Worm (Caenorhabditis elegans) whole organism, L4 larva: ENCODE data around the gene bath-36.

Experiments
- aha-1 ChIP-seq: fragments of 150-350 bp; peaks from one replicate; lab custom pipeline; 2014; ENCODE audit warnings: missing biosample characterization, missing genetic modification characterization
- aly-2 ChIP-seq: sonication (generic microtip); optimal IDR thresholded peaks from 2 replicates; lab custom pipeline; 2018; ENCODE audit warnings: missing biosample characterization, missing genetic modification characterization
- daf-19 ChIP-seq: fragments of 200-800 bp; sonication (Bioruptor generic); conservative IDR thresholded peaks from 2 replicates; pipeline ENCODE4 v1.3.6; 2022; ENCODE audit warnings: missing genetic modification characterization, missing compliant biosample characterization
- daf-8 ChIP-seq: fragments of 200-800 bp; sonication (Bioruptor generic); IDR thresholded peaks from 2 replicates; pipeline ENCODE4 v1.3.6; 2022; ENCODE audit warnings: missing genetic modification characterization, missing compliant biosample characterization
- egl-27 ChIP-seq: sonication (generic microtip); optimal IDR thresholded peaks from 3 replicates; lab custom pipeline; 2017; ENCODE audit warnings: missing biosample characterization, missing genetic modification reagents, missing genetic modification characterization
- lin-39 ChIP-seq: fragments of 150-350 bp; optimal IDR thresholded peaks from 2 replicates; lab custom pipeline; 2014; ENCODE audit warnings: missing biosample characterization, missing genetic modification reagents, missing genetic modification characterization
- nhr-10 ChIP-seq: fragments of 150-350 bp; optimal IDR thresholded peaks from 2 replicates; lab custom pipeline; 2014; ENCODE audit warnings: missing biosample characterization, missing genetic modification characterization
- nhr-237 ChIP-seq: sonication (generic microtip); optimal IDR thresholded peaks from 2 replicates; lab custom pipeline; 2017; ENCODE audit warnings: missing biosample characterization, missing genetic modification characterization
- nhr-28 ChIP-seq: fragments of 150-350 bp; optimal IDR thresholded peaks from 2 replicates; lab custom pipeline; 2014; ENCODE audit warnings: missing biosample characterization, missing genetic modification characterization
- nhr-76 ChIP-seq: fragments of 150-350 bp; optimal IDR thresholded peaks from 2 replicates; lab custom pipeline; 2014; ENCODE audit warnings: missing biosample characterization, missing genetic modification characterization
- nhr-77 ChIP-seq: fragments of 150-350 bp; optimal IDR thresholded peaks from 2 replicates; lab custom pipeline; 2014; ENCODE audit warnings: missing biosample characterization, missing genetic modification characterization
- snpc-4 ChIP-seq: fragments of 150-350 bp; optimal IDR thresholded peaks from 2 replicates; lab custom pipeline; 2014; ENCODE audit warnings: missing biosample characterization, missing genetic modification characterization
- spr-1 ChIP-seq: sonication (generic microtip); optimal IDR thresholded peaks from 2 replicates; lab custom pipeline; 2016; ENCODE audit warnings: mild to moderate bottlenecking, missing genetic modification characterization, missing compliant biosample characterization
- ztf-11 ChIP-seq: fragments of 150-350 bp; optimal IDR thresholded peaks from 2 replicates; lab custom pipeline; 2014; ENCODE audit warnings: missing biosample characterization, missing genetic modification characterization

- no peak for TF ChIP-seq nhr-77 (tag; lab: Kevin White, UChicago)
- no peak for TF ChIP-seq nhr-76 (tag; lab: Kevin White, UChicago)
- TF ChIP-seq daf-8 (GFP tag; lab: Robert Waterston, UW): no peak
- TF ChIP-seq spr-1 (tag; lab: Kevin White, UChicago): no peak
- no peak for TF ChIP-seq aly-2
- no peak for TF ChIP-seq nhr-28
- no peak for TF ChIP-seq nhr-10 (tag; lab: Kevin White, UChicago)
- TF ChIP-seq aha-1 (tag; lab: Kevin White, UChicago): no peak
- no peak for TF ChIP-seq egl-27
- TF ChIP-seq snpc-4 (tag; lab: Kevin White, UChicago): no peak
- TF ChIP-seq nhr-237 (tag; lab: Kevin White, UChicago): no peak
- no peak for TF ChIP-seq ztf-11 (tag; lab: Kevin White, UChicago)
- TF ChIP-seq lin-39 (tag; lab: Kevin White, UChicago): no peak
- no peak for TF ChIP-seq daf-19 (GFP tag; lab: Robert Waterston, UW)
Measured at ce11 chrV:15221330-15221729, 33.6 kb downstream of the bath-36 start, which contains the start of gene irld-25.
